Fruit fly (Drosophila melanogaster) whole organism, embryonic: ENCODE measurements around the gene CG14153.

Source experiments
- CG10209 ChIP-seq: fragments of 200-800 bp; sonication (Bioruptor generic); optimal IDR thresholded peaks from 3 replicates; lab custom pipeline; 2017; ENCODE audit warnings: missing biosample characterization, mild to moderate bottlenecking, missing genetic modification characterization, missing genetic modification reagents
- CG16815 ChIP-seq: fragments of 200-800 bp; sonication (Bioruptor generic); optimal IDR thresholded peaks from 3 replicates; lab custom pipeline; 2017; ENCODE audit warnings: missing biosample characterization, mild to moderate bottlenecking, missing genetic modification characterization
- CG3838 ChIP-seq: fragments of 200-800 bp; sonication (Bioruptor generic); optimal IDR thresholded peaks from 3 replicates; lab custom pipeline; 2016; ENCODE audit warnings: missing biosample characterization, missing genetic modification characterization
- CG8924 ChIP-seq: fragments of 200-800 bp; optimal IDR thresholded peaks from 3 replicates; lab custom pipeline; 2019; ENCODE audit warnings: missing biosample characterization, mild to moderate bottlenecking, missing genetic modification characterization, moderate library complexity
- dmrt11E ChIP-seq: fragments of 200-800 bp; sonication (Bioruptor generic); optimal IDR thresholded peaks from 3 replicates; lab custom pipeline; 2018; ENCODE audit warnings: missing biosample characterization, mild to moderate bottlenecking, missing genetic modification characterization, moderate library complexity
- en ChIP-seq: fragments of 200-800 bp; sonication (Bioruptor generic); optimal IDR thresholded peaks from 2 replicates; lab custom pipeline; 2016; ENCODE audit warnings: missing biosample characterization, missing genetic modification characterization
- grau ChIP-seq: fragments of 200-800 bp; optimal IDR thresholded peaks from 3 replicates; lab custom pipeline; 2019; ENCODE audit warnings: missing biosample characterization, mild to moderate bottlenecking, missing genetic modification characterization, moderate library complexity
- ham ChIP-seq: fragments of 200-800 bp; sonication (Bioruptor generic); IDR thresholded peaks from 2 replicates; pipeline ENCODE4 v1.3.6; 2022; ENCODE audit warnings: missing biosample characterization, missing genetic modification characterization
- nau ChIP-seq: fragments of 200-800 bp; sonication (Bioruptor generic); optimal IDR thresholded peaks from 3 replicates; lab custom pipeline; 2017; ENCODE audit warnings: missing biosample characterization, mild to moderate bottlenecking, missing genetic modification characterization, missing genetic modification reagents
- odd ChIP-seq: fragments of 200-800 bp; sonication (Bioruptor generic); optimal IDR thresholded peaks from 2 replicates; lab custom pipeline; 2017; ENCODE audit warnings: missing biosample characterization, mild to moderate bottlenecking, missing genetic modification characterization
- slbo ChIP-seq: fragments of 200-800 bp; sonication (Bioruptor generic); IDR thresholded peaks from 2 replicates; pipeline ENCODE4 v1.3.6; 2022; ENCODE audit warnings: missing biosample characterization, missing genetic modification characterization
- tio ChIP-seq: fragments of 200-800 bp; sonication (Bioruptor generic); optimal IDR thresholded peaks from 2 replicates; lab custom pipeline; 2017; ENCODE audit warnings: missing biosample characterization, missing genetic modification characterization, inconsistent platforms

dm6 chr3L:10658362-10659127, 15.2 kb downstream of the CG14153 start:
- TF ChIP-seq odd (GFP tag; lab: Kevin White, UChicago) (no peak), grau (tag; lab: Kevin White, UChicago) (no peak), CG16815 (GFP tag; lab: Kevin White, UChicago) (no peak), nau (no peak), CG10209 (GFP tag; lab: Kevin White, UChicago) (no peak), tio (GFP tag; lab: Kevin White, UChicago) (no peak), dmrt11E (no peak), en (GFP tag; lab: Kevin White, UChicago) (no peak), slbo (GFP tag; lab: Robert Waterston, UW) (no peak), ham (GFP tag; lab: Robert Waterston, UW) (no peak), CG3838 (GFP tag; lab: Kevin White, UChicago) (no peak), CG8924 (tag; lab: Kevin White, UChicago) (no peak)
